Fruit fly (Drosophila melanogaster): ENCODE results near the gene Dnaaf6.

The Dnaaf6 gene

dm6 chr3L:14678097-14678679 is 6.4 kb upstream of the Dnaaf6 start, which contains the start of gene CG4914 (continued):
- TF ChIP-seq slbo (GFP tag; IDR thresholded peaks at IDR 0.05) = peak; percentile 54
- no peak for TF ChIP-seq pros (GFP tag; optimal IDR thresholded peaks at IDR 0.05)
- TF ChIP-seq Xrp1 (GFP tag; IDR thresholded peaks at IDR 0.05) = peak; percentile 89
- peak; percentile 92 for TF ChIP-seq CG31441 (GFP tag; IDR thresholded peaks at IDR 0.05)
- TF ChIP-seq CG9797 (GFP tag; optimal IDR thresholded peaks at IDR 0.05) = no peak
- TF ChIP-seq CG18262 (tag; optimal IDR thresholded peaks at IDR 0.05) = peak; percentile 94
- peak; percentile 67 for TF ChIP-seq CG12104 (GFP tag; optimal IDR thresholded peaks at IDR 0.05)
- no peak for TF ChIP-seq zfh2 (GFP tag; optimal IDR thresholded peaks at IDR 0.05)
- TF ChIP-seq caup (GFP tag; optimal IDR thresholded peaks at IDR 0.05; ENCODE audit: severe bottlenecking) = peak; percentile 31
- peak; percentile 53 for TF ChIP-seq CG10147 (GFP tag; optimal IDR thresholded peaks at IDR 0.05)
- TF ChIP-seq nerfin-2 (GFP tag; IDR thresholded peaks at IDR 0.05; ENCODE audit: partially characterized antibody) = no peak
- TF ChIP-seq Doc3 (GFP tag; IDR thresholded peaks at IDR 0.05; ENCODE audit: partially characterized antibody) = no peak
- no peak for TF ChIP-seq Taf1 (GFP tag; IDR thresholded peaks at IDR 0.05)
- TF ChIP-seq luna (GFP tag; optimal IDR thresholded peaks at IDR 0.05) = no peak
- no peak for TF ChIP-seq CG9876 (GFP tag; optimal IDR thresholded peaks at IDR 0.05)
- no peak for TF ChIP-seq CG12299 (tag; optimal IDR thresholded peaks at IDR 0.05)
- TF ChIP-seq CG14014 (GFP tag; IDR thresholded peaks at IDR 0.05) = peak; percentile 61
- peak; percentile 89 for TF ChIP-seq CG12391 (tag; optimal IDR thresholded peaks at IDR 0.05)
- TF ChIP-seq gsb-n (tag; optimal IDR thresholded peaks at IDR 0.05) = peak; percentile 87
- peak; percentile 55 for TF ChIP-seq CG31224 (GFP tag; IDR thresholded peaks at IDR 0.05)
- peak; percentile 55 for TF ChIP-seq Fer3 (tag; optimal IDR thresholded peaks at IDR 0.05)
- peak; percentile 80 for TF ChIP-seq trem (tag; optimal IDR thresholded peaks at IDR 0.05)
- TF ChIP-seq Asciz (GFP tag; optimal IDR thresholded peaks at IDR 0.05) = peak; percentile 61
- TF ChIP-seq shn (GFP tag; optimal IDR thresholded peaks at IDR 0.05) = no peak
- no peak for TF ChIP-seq sug (tag; optimal IDR thresholded peaks at IDR 0.05)
- TF ChIP-seq CG43689 (GFP tag; IDR thresholded peaks at IDR 0.05) = no peak
- TF ChIP-seq amos (GFP tag; IDR thresholded peaks at IDR 0.05; ENCODE audit: partially characterized antibody) = no peak
- peak; percentile 12 for TF ChIP-seq CG8089 (GFP tag; optimal IDR thresholded peaks at IDR 0.05)
- TF ChIP-seq CG16779 (GFP tag; IDR thresholded peaks at IDR 0.05) = 0 out of 2 replicates have a peak, but pooled peaks have one; percentile 47
- TF ChIP-seq CG11085 (GFP tag; IDR thresholded peaks at IDR 0.05) = no peak
- TF ChIP-seq klu (GFP tag; IDR thresholded peaks at IDR 0.05) = 0 out of 2 replicates have a peak, but pooled peaks have one; percentile 52
- peak; percentile 72 for TF ChIP-seq tin (GFP tag; optimal IDR thresholded peaks at IDR 0.05)
- peak; percentile 64 for TF ChIP-seq CG32532 (GFP tag; IDR thresholded peaks at IDR 0.05)
- TF ChIP-seq nom (GFP tag; optimal IDR thresholded peaks at IDR 0.05) = no peak
- peak; percentile 77 for TF ChIP-seq bcd (GFP tag; optimal IDR thresholded peaks at IDR 0.05)
- peak; percentile 50 for TF ChIP-seq CG10431 (GFP tag; optimal IDR thresholded peaks at IDR 0.05)
- no peak for TF ChIP-seq CG11398 (GFP tag; optimal IDR thresholded peaks at IDR 0.05)
- TF ChIP-seq CG10321 (GFP tag; IDR thresholded peaks at IDR 0.05) = no peak
- TF ChIP-seq hkb (optimal IDR thresholded peaks at IDR 0.05) = no peak
- TF ChIP-seq hkb (GFP tag; IDR thresholded peaks at IDR 0.05) = peak; percentile 62
- no peak for TF ChIP-seq maf-S (GFP tag; optimal IDR thresholded peaks at IDR 0.05)
- peak; percentile 59 for TF ChIP-seq CG12942 (GFP tag; optimal IDR thresholded peaks at IDR 0.05)
- peak; percentile 50 for TF ChIP-seq slou (GFP tag; optimal IDR thresholded peaks at IDR 0.05)
- no peak for TF ChIP-seq Ets97D (GFP tag; optimal IDR thresholded peaks at IDR 0.05)
- TF ChIP-seq lab (GFP tag; optimal IDR thresholded peaks at IDR 0.05) = peak; percentile 74
- peak; percentile 32 for TF ChIP-seq CG4617 (GFP tag; optimal IDR thresholded peaks at IDR 0.05; ENCODE audit: borderline replicate concordance)
- TF ChIP-seq corto (GFP tag; optimal IDR thresholded peaks at IDR 0.05) = no peak
- 0 out of 3 replicates have a peak, but pooled peaks have one; percentile 30 for TF ChIP-seq CG16813 (GFP tag; IDR thresholded peaks at IDR 0.05; ENCODE audit: partially characterized antibody)
- TF ChIP-seq dm (GFP tag; optimal IDR thresholded peaks at IDR 0.05) = no peak
- TF ChIP-seq lola (GFP tag; optimal IDR thresholded peaks at IDR 0.05) = peak in 1 of 3 experiments; percentile 96
